Worm (Caenorhabditis elegans) whole organism, L1 larva: ENCODE data around the gene mrpl-28.
A peak's percentile ranks its signal among the peaks of the same experiment; 100 is the strongest.

ENCODE experiments used
- ceh-88 ChIP-seq: fragments of 200-800 bp; sonication (Bioruptor generic); IDR thresholded peaks from 2 replicates; pipeline ENCODE4 v1.3.6; 2022; ENCODE audit warnings: missing genetic modification characterization, missing compliant biosample characterization
- ces-1 ChIP-seq: fragments of 150-350 bp; optimal IDR thresholded peaks from 2 replicates; lab custom pipeline; 2014; ENCODE audit warnings: missing biosample characterization, missing genetic modification reagents, missing genetic modification characterization
- mdl-1 ChIP-seq, 2 experiments: fragments of 150-350 bp; optimal IDR thresholded peaks; 2 replicates each; lab custom pipeline; 2014 to 2017; ENCODE audit warnings: missing biosample characterization in 2 of 2, missing genetic modification characterization in 2 of 2, inconsistent platforms in 1 of 2
- nhr-11 ChIP-seq: fragments of 150-350 bp; optimal IDR thresholded peaks from 2 replicates; lab custom pipeline; 2014; ENCODE audit warnings: missing biosample characterization, missing genetic modification characterization
- nhr-12 ChIP-seq: sonication (generic microtip); optimal IDR thresholded peaks from 2 replicates; lab custom pipeline; 2017; ENCODE audit warnings: missing biosample characterization, missing genetic modification characterization
- sup-37 ChIP-seq: fragments of 200-800 bp; sonication (Bioruptor generic); optimal IDR thresholded peaks from 2 replicates; lab custom pipeline; 2018; ENCODE audit warnings: mild to moderate bottlenecking, missing genetic modification characterization, missing compliant biosample characterization

DNA sequence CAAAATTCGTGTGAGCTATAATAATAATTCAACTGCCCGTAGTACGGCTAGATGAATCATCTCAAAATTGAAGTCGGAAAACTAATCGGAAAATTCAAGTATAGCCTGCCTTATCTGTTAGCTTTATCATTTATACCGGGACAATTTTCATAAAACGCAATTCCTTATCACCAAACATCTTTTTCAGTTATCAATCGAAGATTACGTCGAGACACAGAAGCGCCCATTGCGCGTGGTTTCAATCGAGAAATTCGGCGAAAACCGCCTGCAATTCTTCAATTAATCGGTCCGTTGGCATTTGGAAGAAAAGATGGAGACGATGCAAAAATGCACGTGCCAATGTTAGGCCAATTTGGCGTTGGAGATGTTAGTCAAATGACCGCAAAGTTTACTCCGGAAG, 43.6 kb downstream of the mrpl-28 start:
- no peak for TF ChIP-seq ces-1 (GFP tag; lab: Kevin White, UChicago)
- TF ChIP-seq sup-37 = no peak
- no peak for TF ChIP-seq ceh-88 (GFP tag; lab: Robert Waterston, UW)
- TF ChIP-seq nhr-12 = no peak
- TF ChIP-seq mdl-1 (tag; optimal IDR thresholded peaks at IDR 0.05; lab: Kevin White, UChicago) = peak in 1 of 2 experiments; percentile 31
- no peak for TF ChIP-seq nhr-11 (tag; lab: Kevin White, UChicago)
